Worm (Caenorhabditis elegans) whole organism, L1 larva: ENCODE data around the gene T05C7.9.

Experiments used
- C04F5.9 ChIP-seq: sonication (generic microtip); optimal IDR thresholded peaks from 2 replicates; lab custom pipeline; 2016; ENCODE audit warnings: missing genetic modification characterization, missing compliant biosample characterization
- C16A3.4 ChIP-seq: fragments of 150-350 bp; optimal IDR thresholded peaks from 2 replicates; lab custom pipeline; 2014; ENCODE audit warnings: missing biosample characterization, missing genetic modification characterization
- C34B4.2 ChIP-seq: sonication (generic microtip); optimal IDR thresholded peaks from 2 replicates; lab custom pipeline; 2017; ENCODE audit warnings: mild to moderate bottlenecking, missing genetic modification characterization, missing compliant biosample characterization
- F16B12.6 ChIP-seq: fragments of 150-350 bp; optimal IDR thresholded peaks from 2 replicates; lab custom pipeline; 2014; ENCODE audit warnings: missing biosample characterization, missing genetic modification characterization
- Y116A8C.19 ChIP-seq: sonication (generic microtip); optimal IDR thresholded peaks from 2 replicates; lab custom pipeline; 2016; ENCODE audit warnings: missing compliant biosample characterization, missing genetic modification characterization, borderline replicate concordance
- aha-1 ChIP-seq: fragments of 150-350 bp; optimal IDR thresholded peaks from 2 replicates; lab custom pipeline; 2014; ENCODE audit warnings: missing biosample characterization, missing genetic modification characterization
- alr-1 ChIP-seq: fragments of 200-800 bp; sonication (Bioruptor generic); optimal IDR thresholded peaks from 2 replicates; lab custom pipeline; 2018; ENCODE audit warnings: borderline replicate concordance, mild to moderate bottlenecking, missing genetic modification characterization, missing compliant biosample characterization
- ceh-8 ChIP-seq: fragments of 200-800 bp; sonication (Bioruptor generic); optimal IDR thresholded peaks from 2 replicates; lab custom pipeline; 2018; ENCODE audit warnings: mild to moderate bottlenecking, missing genetic modification characterization, moderate library complexity, missing compliant biosample characterization
- efl-1 ChIP-seq, 4 experiments: fragments of 150-350 bp; optimal IDR thresholded peaks in 3 of 4; peaks in 1 of 4; 1 replicate in 1 of 4; 2 replicates in 3 of 4; lab custom pipeline; 2014; ENCODE audit warnings: missing biosample characterization in 2 of 4, missing genetic modification characterization in 2 of 4, missing genetic modification reagents in 2 of 4
- efl-3 ChIP-seq: fragments of 200-800 bp; sonication (Bioruptor generic); optimal IDR thresholded peaks from 2 replicates; lab custom pipeline; 2018; ENCODE audit warnings: mild to moderate bottlenecking, missing genetic modification characterization, missing compliant biosample characterization
- egl-13 ChIP-seq: sonication (generic microtip); optimal IDR thresholded peaks from 2 replicates; lab custom pipeline; 2016; ENCODE audit warnings: missing genotype, missing genetic modification reagents, missing genetic modification characterization, missing compliant biosample characterization
- elt-3 ChIP-seq, 6 experiments: fragments of 150-350 bp in 1 of 6; sonication (generic microtip); optimal IDR thresholded peaks; 2 replicates each; lab custom pipeline; 2017 to 2018; ENCODE audit warnings: missing biosample characterization in 6 of 6, missing genetic modification characterization in 6 of 6, inconsistent platforms in 1 of 6
- fkh-10 ChIP-seq: sonication (generic microtip); optimal IDR thresholded peaks from 2 replicates; lab custom pipeline; 2017; ENCODE audit warnings: missing biosample characterization, missing genetic modification reagents, missing genetic modification characterization
- fkh-4 ChIP-seq: sonication (generic microtip); optimal IDR thresholded peaks from 2 replicates; lab custom pipeline; 2016; ENCODE audit warnings: missing compliant biosample characterization, missing genetic modification characterization, borderline replicate concordance
- fkh-8 ChIP-seq: sonication (generic microtip); optimal IDR thresholded peaks from 2 replicates; lab custom pipeline; 2016; ENCODE audit warnings: mild to moderate bottlenecking, missing genetic modification characterization, missing compliant biosample characterization
- fos-1 ChIP-seq: fragments of 150-350 bp; optimal IDR thresholded peaks from 2 replicates; lab custom pipeline; 2014; ENCODE audit warnings: missing biosample characterization, missing genetic modification characterization
- hlh-17 ChIP-seq: fragments of 200-800 bp; sonication (Bioruptor generic); optimal IDR thresholded peaks from 2 replicates; lab custom pipeline; 2018; ENCODE audit warnings: missing genetic modification characterization, mild to moderate bottlenecking, missing compliant biosample characterization, moderate library complexity, borderline replicate concordance
- hlh-4 ChIP-seq: sonication (generic microtip); optimal IDR thresholded peaks from 2 replicates; lab custom pipeline; 2016; ENCODE audit warnings: mild to moderate bottlenecking, missing genetic modification characterization, missing compliant biosample characterization
- hpl-2 ChIP-seq: fragments of 150-350 bp; optimal IDR thresholded peaks from 2 replicates; lab custom pipeline; 2014; ENCODE audit warnings: missing biosample characterization, missing genetic modification reagents, missing genetic modification characterization
- irx-1 ChIP-seq: sonication (generic microtip); optimal IDR thresholded peaks from 2 replicates; lab custom pipeline; 2016; ENCODE audit warnings: missing genetic modification characterization, missing compliant biosample characterization
- isw-1 ChIP-seq: fragments of 200-800 bp; sonication (Bioruptor generic); IDR thresholded peaks from 2 replicates; pipeline ENCODE4 v1.3.6; 2022; ENCODE audit warnings: missing genetic modification characterization, missing compliant biosample characterization
- jun-1 ChIP-seq: fragments of 150-350 bp; optimal IDR thresholded peaks from 2 replicates; lab custom pipeline; 2014; ENCODE audit warnings: missing biosample characterization, missing genetic modification reagents, missing genetic modification characterization
- lin-14 ChIP-seq: fragments of 200-800 bp; sonication (Bioruptor generic); optimal IDR thresholded peaks from 2 replicates; lab custom pipeline; 2018; ENCODE audit warnings: mild to moderate bottlenecking, missing genetic modification characterization, moderate library complexity, missing compliant biosample characterization
- lin-35 ChIP-seq, 2 experiments: fragments of 150-350 bp; optimal IDR thresholded peaks; 2 replicates each; lab custom pipeline; 2014; ENCODE audit warnings: missing biosample characterization in 2 of 2, missing genetic modification characterization in 2 of 2, missing genetic modification reagents in 2 of 2
- lir-3 ChIP-seq: sonication (generic microtip); optimal IDR thresholded peaks from 2 replicates; lab custom pipeline; 2016; ENCODE audit warnings: mild to moderate bottlenecking, missing genetic modification characterization, moderate library complexity, missing compliant biosample characterization; ENCODE audit not compliant: poor library complexity
- lsy-2 ChIP-seq, 2 experiments: fragments of 150-350 bp; optimal IDR thresholded peaks; 2 replicates each; lab custom pipeline; 2014; ENCODE audit warnings: missing biosample characterization in 2 of 2, missing genetic modification characterization in 2 of 2
- mab-9 ChIP-seq: fragments of 200-800 bp; sonication (Bioruptor generic); IDR thresholded peaks from 2 replicates; pipeline ENCODE4 v1.3.6; 2022; ENCODE audit warnings: missing genetic modification reagents, missing genetic modification characterization, missing compliant biosample characterization
- mdl-1 ChIP-seq, 2 experiments: fragments of 150-350 bp; optimal IDR thresholded peaks; 2 replicates each; lab custom pipeline; 2014 to 2017; ENCODE audit warnings: missing biosample characterization in 2 of 2, missing genetic modification characterization in 2 of 2, inconsistent platforms in 1 of 2
- nhr-11 ChIP-seq: fragments of 150-350 bp; optimal IDR thresholded peaks from 2 replicates; lab custom pipeline; 2014; ENCODE audit warnings: missing biosample characterization, missing genetic modification characterization
- nhr-12 ChIP-seq: sonication (generic microtip); optimal IDR thresholded peaks from 2 replicates; lab custom pipeline; 2017; ENCODE audit warnings: missing biosample characterization, missing genetic modification characterization
- nhr-19 ChIP-seq: fragments of 200-800 bp; sonication (Bioruptor generic); conservative IDR thresholded peaks from 2 replicates; pipeline ENCODE4 v1.3.6; 2022; ENCODE audit warnings: missing genetic modification characterization, missing compliant biosample characterization
- nhr-20 ChIP-seq: sonication (generic microtip); optimal IDR thresholded peaks from 2 replicates; lab custom pipeline; 2016; ENCODE audit warnings: mild to moderate bottlenecking, missing genetic modification characterization, missing compliant biosample characterization
- nhr-237 ChIP-seq: fragments of 150-350 bp; optimal IDR thresholded peaks from 2 replicates; lab custom pipeline; 2014; ENCODE audit warnings: missing biosample characterization, missing genetic modification characterization
- nhr-47 ChIP-seq: sonication (generic microtip); optimal IDR thresholded peaks from 2 replicates; lab custom pipeline; 2016; ENCODE audit warnings: mild to moderate bottlenecking, missing genetic modification characterization, moderate library complexity, missing compliant biosample characterization
- nhr-76 ChIP-seq: sonication (generic microtip); optimal IDR thresholded peaks from 2 replicates; lab custom pipeline; 2017; ENCODE audit warnings: missing biosample characterization, missing genetic modification characterization
- nhr-84 ChIP-seq: sonication (generic microtip); optimal IDR thresholded peaks from 2 replicates; lab custom pipeline; 2017; ENCODE audit warnings: missing biosample characterization, missing genetic modification characterization
- nhr-85 ChIP-seq: sonication (generic microtip); peaks from one replicate; lab custom pipeline; 2016; ENCODE audit warnings: missing genetic modification characterization, inconsistent platforms, missing compliant biosample characterization
- pag-3 ChIP-seq: sonication (generic microtip); optimal IDR thresholded peaks from 2 replicates; lab custom pipeline; 2017; ENCODE audit warnings: missing genetic modification characterization, mild to moderate bottlenecking, missing compliant biosample characterization, antibody characterized with exemption, borderline replicate concordance; ENCODE audit not compliant: insufficient read depth
- pax-3 ChIP-seq: fragments of 200-800 bp; sonication (Bioruptor generic); optimal IDR thresholded peaks from 2 replicates; lab custom pipeline; 2018; ENCODE audit warnings: mild to moderate bottlenecking, missing genetic modification characterization, moderate library complexity, missing compliant biosample characterization
- pqm-1 ChIP-seq: sonication (generic microtip); optimal IDR thresholded peaks from 3 replicates; lab custom pipeline; 2017; ENCODE audit warnings: missing biosample characterization, missing genetic modification characterization
- rnt-1 ChIP-seq: sonication (generic microtip); optimal IDR thresholded peaks from 2 replicates; lab custom pipeline; 2016; ENCODE audit warnings: mild to moderate bottlenecking, missing genetic modification characterization, moderate library complexity, missing compliant biosample characterization
- skn-1 ChIP-seq: fragments of 150-350 bp; optimal IDR thresholded peaks from 2 replicates; lab custom pipeline; 2014; ENCODE audit warnings: missing biosample characterization, missing genetic modification characterization
- snpc-4 ChIP-seq: fragments of 150-350 bp; optimal IDR thresholded peaks from 2 replicates; lab custom pipeline; 2014; ENCODE audit warnings: missing biosample characterization, missing genetic modification characterization
- snu-23 ChIP-seq: sonication (generic microtip); optimal IDR thresholded peaks from 2 replicates; lab custom pipeline; 2016; ENCODE audit warnings: missing genetic modification characterization, missing compliant biosample characterization
- sox-4 ChIP-seq: sonication (generic microtip); optimal IDR thresholded peaks from 2 replicates; lab custom pipeline; 2016; ENCODE audit warnings: missing genetic modification characterization, missing compliant biosample characterization
- sptf-1 ChIP-seq: fragments of 150-350 bp; optimal IDR thresholded peaks from 2 replicates; lab custom pipeline; 2014; ENCODE audit warnings: missing biosample characterization, missing genetic modification characterization
- swsn-7 ChIP-seq: sonication (generic microtip); optimal IDR thresholded peaks from 2 replicates; lab custom pipeline; 2016; ENCODE audit warnings: missing genetic modification characterization, missing compliant biosample characterization
- tlp-1 ChIP-seq: fragments of 150-350 bp; optimal IDR thresholded peaks from 2 replicates; lab custom pipeline; 2014; ENCODE audit warnings: missing biosample characterization, missing genetic modification characterization
- unc-130 ChIP-seq: fragments of 150-350 bp; optimal IDR thresholded peaks from 2 replicates; lab custom pipeline; 2017; ENCODE audit warnings: missing biosample characterization, missing genetic modification characterization, inconsistent platforms
- unc-30 ChIP-seq: sonication (generic microtip); optimal IDR thresholded peaks from 2 replicates; lab custom pipeline; 2017; ENCODE audit warnings: missing biosample characterization, missing genetic modification characterization
- xbp-1 ChIP-seq: sonication (generic microtip); optimal IDR thresholded peaks from 2 replicates; lab custom pipeline; 2016; ENCODE audit warnings: missing genetic modification characterization, missing compliant biosample characterization
- zag-1 ChIP-seq: fragments of 150-350 bp; optimal IDR thresholded peaks from 2 replicates; lab custom pipeline; 2014; ENCODE audit warnings: missing biosample characterization, missing genetic modification characterization
- zip-4 ChIP-seq: fragments of 200-800 bp; sonication (Bioruptor generic); optimal IDR thresholded peaks from 2 replicates; lab custom pipeline; 2018; ENCODE audit warnings: mild to moderate bottlenecking, missing genetic modification characterization, moderate library complexity, missing compliant biosample characterization

T05C7.9 gene

DNA sequence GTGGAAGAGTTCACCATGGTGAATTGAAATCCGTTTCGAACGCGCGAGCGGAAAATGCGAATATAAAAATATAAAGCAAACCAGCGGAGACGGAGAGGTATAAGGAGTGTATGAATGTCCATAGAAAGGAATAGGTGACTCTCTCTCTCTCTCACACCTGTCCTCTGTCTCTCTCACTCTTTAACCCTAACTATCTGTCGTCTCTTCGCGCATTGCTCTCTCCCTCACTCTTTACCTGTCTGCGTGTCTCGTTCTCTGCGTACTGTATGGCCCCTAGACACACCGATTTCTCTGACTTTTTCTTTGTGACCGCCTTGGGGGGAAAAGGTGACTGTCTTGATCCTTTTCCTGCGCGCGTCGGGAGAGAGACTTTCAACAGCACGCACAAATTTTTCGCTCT, 27.9 kb upstream of the T05C7.9 start (continued):
- no peak for TF ChIP-seq unc-130 (tag; lab: Kevin White, UChicago)
- peak; percentile 39 for TF ChIP-seq fkh-8 (tag; lab: Kevin White, UChicago)
- TF ChIP-seq hlh-17, result no peak
- TF ChIP-seq irx-1 (tag; lab: Kevin White, UChicago), result no peak
- TF ChIP-seq fkh-10 (GFP tag; lab: Kevin White, UChicago), result no peak
- TF ChIP-seq fos-1 (tag; lab: Kevin White, UChicago), result peak; percentile 47
- TF ChIP-seq unc-30, result no peak
- no peak for TF ChIP-seq isw-1 (GFP tag; lab: Robert Waterston, UW)
- no peak for TF ChIP-seq fkh-4 (tag; lab: Kevin White, UChicago)
- TF ChIP-seq mab-9 (GFP tag; lab: Robert Waterston, UW), result no peak
- peak; percentile 77 to 78 for TF ChIP-seq efl-1 (optimal IDR thresholded peaks at IDR 0.05; lab: Kevin White, UChicago)
- peak; percentile 23 to 93 for TF ChIP-seq efl-1 (GFP tag; optimal IDR thresholded peaks at IDR 0.05 in 1 of 2; lab: Kevin White, UChicago)
- TF ChIP-seq F16B12.6 (tag; lab: Kevin White, UChicago), result no peak
- peak; percentile 45 for TF ChIP-seq skn-1 (tag; lab: Kevin White, UChicago)
- no peak for TF ChIP-seq hlh-4 (tag; lab: Kevin White, UChicago)
- no peak for TF ChIP-seq aha-1 (tag; lab: Kevin White, UChicago)
- no peak for TF ChIP-seq C04F5.9 (tag; lab: Kevin White, UChicago)
- peak in 2 of 6 experiments; percentile 3 to 82 for TF ChIP-seq elt-3 (tag; optimal IDR thresholded peaks at IDR 0.05; lab: Kevin White, UChicago)
- no peak for TF ChIP-seq sox-4 (tag; lab: Kevin White, UChicago)
- peak; percentile 49 to 78 for TF ChIP-seq lin-35 (GFP tag; optimal IDR thresholded peaks at IDR 0.05; lab: Kevin White, UChicago)
- TF ChIP-seq jun-1 (tag; lab: Kevin White, UChicago), result peak; percentile 71
- TF ChIP-seq nhr-20, result peak; percentile 67
- TF ChIP-seq pqm-1 (tag; lab: Kevin White, UChicago), result no peak
- TF ChIP-seq alr-1, result no peak
- TF ChIP-seq nhr-84, result no peak
- TF ChIP-seq swsn-7 (tag; lab: Kevin White, UChicago), result peak; percentile 55
- TF ChIP-seq C16A3.4, result peak; percentile 62
- no peak for TF ChIP-seq nhr-11 (tag; lab: Kevin White, UChicago)
- no peak for TF ChIP-seq C34B4.2 (tag; lab: Kevin White, UChicago)
- TF ChIP-seq pag-3 (tag; lab: Kevin White, UChicago), result no peak
- TF ChIP-seq rnt-1 (tag; lab: Kevin White, UChicago), result no peak
- no peak for TF ChIP-seq lir-3
- TF ChIP-seq xbp-1 (tag; lab: Kevin White, UChicago), result peak; percentile 10
- peak; percentile 46 for TF ChIP-seq nhr-237 (tag; lab: Kevin White, UChicago)
- TF ChIP-seq zip-4 (GFP tag; lab: Kevin White, UChicago), result no peak
- TF ChIP-seq nhr-12 (tag; lab: Kevin White, UChicago), result no peak
- peak; percentile 79 for TF ChIP-seq snu-23 (GFP tag; lab: Kevin White, UChicago)
- peak; percentile 62 for TF ChIP-seq nhr-47 (tag; lab: Kevin White, UChicago)
- TF ChIP-seq ceh-8 (GFP tag; lab: Kevin White, UChicago), result no peak
- TF ChIP-seq lin-14 (GFP tag; lab: Kevin White, UChicago), result peak; percentile 78
- peak; percentile 92 for TF ChIP-seq nhr-85
- no peak for TF ChIP-seq efl-3 (GFP tag; lab: Kevin White, UChicago)
- peak; percentile 33 to 74 for TF ChIP-seq lsy-2 (tag; optimal IDR thresholded peaks at IDR 0.05; lab: Kevin White, UChicago)
- TF ChIP-seq tlp-1 (tag; lab: Kevin White, UChicago), result no peak
- peak; percentile 38 for TF ChIP-seq nhr-19
- no peak for TF ChIP-seq nhr-76 (tag; lab: Kevin White, UChicago)
- TF ChIP-seq mdl-1 (tag; optimal IDR thresholded peaks at IDR 0.05; lab: Kevin White, UChicago), result peak in 1 of 2 experiments; percentile 25
- no peak for TF ChIP-seq egl-13 (tag; lab: Kevin White, UChicago)
- no peak for TF ChIP-seq sptf-1
- TF ChIP-seq zag-1 (tag; lab: Kevin White, UChicago), result no peak
- TF ChIP-seq snpc-4 (tag; lab: Kevin White, UChicago), result peak; percentile 55
- TF ChIP-seq Y116A8C.19, result no peak
- no peak for TF ChIP-seq pax-3 (tag; lab: Kevin White, UChicago)
- TF ChIP-seq hpl-2 (GFP tag; lab: Kevin White, UChicago), result no peak
